Fruit fly (Drosophila melanogaster) whole organism, embryonic: ENCODE results near the gene RabX4.

ENCODE experiments used
- Aef1 ChIP-seq: fragments of 200-800 bp; sonication (Bioruptor generic); IDR thresholded peaks from 3 replicates; pipeline ENCODE4 v1.3.6; 2022; ENCODE audit warnings: missing biosample characterization, missing genetic modification characterization
- BEAF-32 ChIP-seq: fragments of 200-800 bp; sonication (Bioruptor generic); optimal IDR thresholded peaks from 3 replicates; lab custom pipeline; 2017; ENCODE audit warnings: missing biosample characterization, missing genetic modification characterization, mild to moderate bottlenecking, moderate library complexity, missing genetic modification reagents
- CG1024 ChIP-seq: fragments of 200-800 bp; sonication (Bioruptor generic); IDR thresholded peaks from 2 replicates; pipeline ENCODE4 v1.3.6; 2022; ENCODE audit warnings: missing biosample characterization, missing genetic modification characterization
- CG10274 ChIP-seq: fragments of 200-800 bp; sonication (Bioruptor generic); optimal IDR thresholded peaks from 3 replicates; lab custom pipeline; 2017; ENCODE audit warnings: missing biosample characterization, mild to moderate bottlenecking, missing genetic modification characterization
- CG10543 ChIP-seq: fragments of 200-800 bp; sonication (Bioruptor generic); optimal IDR thresholded peaks from 3 replicates; lab custom pipeline; 2017; ENCODE audit warnings: missing biosample characterization, mild to moderate bottlenecking, missing genetic modification characterization, moderate library complexity
- CG11085 ChIP-seq: fragments of 200-800 bp; sonication (Bioruptor generic); IDR thresholded peaks from 2 replicates; pipeline ENCODE4 v1.3.6; 2022; ENCODE audit warnings: missing biosample characterization, missing genetic modification characterization
- CG12219 ChIP-seq: fragments of 200-800 bp; sonication (Bioruptor generic); optimal IDR thresholded peaks from 3 replicates; lab custom pipeline; 2018; ENCODE audit warnings: missing biosample characterization, mild to moderate bottlenecking, missing genetic modification characterization
- CG12659 ChIP-seq: fragments of 200-800 bp; sonication (Bioruptor generic); optimal IDR thresholded peaks from 3 replicates; lab custom pipeline; 2017; ENCODE audit warnings: mild to moderate bottlenecking, missing biosample characterization, missing genetic modification reagents, missing genetic modification characterization
- CG15601 ChIP-seq: fragments of 200-800 bp; sonication (Bioruptor generic); optimal IDR thresholded peaks from 3 replicates; lab custom pipeline; 2019; ENCODE audit warnings: missing biosample characterization, mild to moderate bottlenecking, missing genetic modification characterization, moderate library complexity
- CG17568 ChIP-seq: fragments of 200-800 bp; sonication (Bioruptor generic); optimal IDR thresholded peaks from 2 replicates; lab custom pipeline; 2018; ENCODE audit warnings: missing biosample characterization, mild to moderate bottlenecking, missing genetic modification characterization, moderate library complexity
- CG17912 ChIP-seq: fragments of 200-800 bp; sonication (Bioruptor generic); optimal IDR thresholded peaks from 2 replicates; lab custom pipeline; 2018; ENCODE audit warnings: missing biosample characterization, mild to moderate bottlenecking, missing genetic modification characterization
- CG1792 ChIP-seq: fragments of 200-800 bp; sonication (Bioruptor generic); optimal IDR thresholded peaks from 2 replicates; lab custom pipeline; 2016; ENCODE audit warnings: missing biosample characterization, missing genetic modification characterization
- CG30020 ChIP-seq: fragments of 200-800 bp; optimal IDR thresholded peaks from 2 replicates; lab custom pipeline; 2019; ENCODE audit warnings: missing biosample characterization, mild to moderate bottlenecking, missing genetic modification characterization, moderate library complexity
- CG32772 ChIP-seq: fragments of 200-800 bp; sonication (Bioruptor generic); IDR thresholded peaks from 2 replicates; pipeline ENCODE4 v1.3.6; 2022; ENCODE audit warnings: missing biosample characterization, missing genetic modification characterization
- CG4424 ChIP-seq: fragments of 200-800 bp; sonication (Bioruptor generic); optimal IDR thresholded peaks from 3 replicates; lab custom pipeline; 2016; ENCODE audit warnings: missing biosample characterization, missing genetic modification characterization
- CG6272 ChIP-seq: fragments of 200-800 bp; sonication (Bioruptor generic); IDR thresholded peaks from 2 replicates; pipeline ENCODE4 v1.3.6; 2022; ENCODE audit warnings: missing biosample characterization, missing genetic modification characterization
- CG6791 ChIP-seq: fragments of 200-800 bp; sonication (Bioruptor generic); IDR thresholded peaks from 3 replicates; pipeline ENCODE4 v1.3.6; 2022; ENCODE audit warnings: missing biosample characterization, missing genetic modification characterization; ENCODE audit not compliant: partially characterized antibody
- D19B ChIP-seq: fragments of 200-800 bp; sonication (Bioruptor generic); optimal IDR thresholded peaks from 2 replicates; lab custom pipeline; 2017; ENCODE audit warnings: missing biosample characterization, mild to moderate bottlenecking, missing genetic modification characterization
- Drgx ChIP-seq: fragments of 200-800 bp; sonication (Bioruptor generic); IDR thresholded peaks from 2 replicates; pipeline ENCODE4 v1.3.6; 2022; ENCODE audit warnings: missing biosample characterization, missing genetic modification characterization
- Fer3 ChIP-seq: fragments of 200-800 bp; sonication (Bioruptor generic); optimal IDR thresholded peaks from 2 replicates; lab custom pipeline; 2018; ENCODE audit warnings: missing biosample characterization, mild to moderate bottlenecking, missing genetic modification characterization, moderate library complexity
- HLHmδ ChIP-seq: fragments of 200-800 bp; sonication (Bioruptor generic); optimal IDR thresholded peaks from 2 replicates; lab custom pipeline; 2018; ENCODE audit warnings: missing biosample characterization, mild to moderate bottlenecking, missing genetic modification characterization, moderate library complexity
- MESR4 ChIP-seq: fragments of 200-800 bp; sonication (Bioruptor generic); optimal IDR thresholded peaks from 2 replicates; lab custom pipeline; 2018; ENCODE audit warnings: missing biosample characterization, mild to moderate bottlenecking, missing genetic modification characterization, moderate library complexity
- Med ChIP-seq: fragments of 200-800 bp; sonication (Bioruptor generic); peaks from one replicate; lab custom pipeline; 2016; ENCODE audit warnings: missing biosample characterization, missing genetic modification characterization, mild to moderate bottlenecking, inconsistent platforms, moderate library complexity
- NC2α ChIP-seq: fragments of 200-800 bp; sonication (Bioruptor generic); optimal IDR thresholded peaks from 2 replicates; lab custom pipeline; 2016; ENCODE audit warnings: missing biosample characterization, missing genetic modification characterization
- Nf-YB ChIP-seq: fragments of 200-800 bp; sonication (Bioruptor generic); optimal IDR thresholded peaks from 3 replicates; lab custom pipeline; 2019; ENCODE audit warnings: missing biosample characterization, mild to moderate bottlenecking, missing genetic modification characterization, moderate library complexity
- Nf-YC ChIP-seq: fragments of 200-800 bp; optimal IDR thresholded peaks from 3 replicates; lab custom pipeline; 2019; ENCODE audit warnings: missing biosample characterization, mild to moderate bottlenecking, missing genetic modification characterization, moderate library complexity
- btn ChIP-seq: fragments of 200-800 bp; sonication (Bioruptor generic); optimal IDR thresholded peaks from 2 replicates; lab custom pipeline; 2016; ENCODE audit warnings: missing biosample characterization, missing genetic modification characterization
- cad ChIP-seq: fragments of >200 bp; optimal IDR thresholded peaks from 2 replicates; lab custom pipeline; 2017; ENCODE audit warnings: missing biosample characterization, missing genetic modification characterization
- cg ChIP-seq: fragments of 200-800 bp; sonication (Bioruptor generic); optimal IDR thresholded peaks from 3 replicates; lab custom pipeline; 2019; ENCODE audit warnings: missing biosample characterization, mild to moderate bottlenecking, missing genetic modification characterization, moderate library complexity
- chif ChIP-seq, 2 experiments: fragments of 200-800 bp; sonication (Bioruptor generic); optimal IDR thresholded peaks; 3 replicates each; lab custom pipeline; 2016; ENCODE audit warnings: missing biosample characterization in 2 of 2, missing genetic modification characterization in 2 of 2
- eve ChIP-seq, 2 experiments: fragments of >200 bp; optimal IDR thresholded peaks; 2 replicates each; lab custom pipeline; 2017; ENCODE audit warnings: missing biosample characterization in 2 of 2, missing genetic modification characterization in 2 of 2
- fd96Cb ChIP-seq: fragments of 200-800 bp; sonication (Bioruptor generic); optimal IDR thresholded peaks from 2 replicates; lab custom pipeline; 2018; ENCODE audit warnings: missing biosample characterization, mild to moderate bottlenecking, missing genetic modification characterization, moderate library complexity
- fru ChIP-seq: fragments of >200 bp; optimal IDR thresholded peaks from 2 replicates; lab custom pipeline; 2017
- grau ChIP-seq: fragments of 200-800 bp; optimal IDR thresholded peaks from 3 replicates; lab custom pipeline; 2019; ENCODE audit warnings: missing biosample characterization, mild to moderate bottlenecking, missing genetic modification characterization, moderate library complexity
- gsb ChIP-seq: fragments of 200-800 bp; sonication (Bioruptor generic); IDR thresholded peaks from 2 replicates; pipeline ENCODE4 v1.3.6; 2022; ENCODE audit warnings: missing biosample characterization, missing genetic modification characterization
- klu ChIP-seq: fragments of 200-800 bp; sonication (Bioruptor generic); IDR thresholded peaks from 2 replicates; pipeline ENCODE4 v1.3.6; 2022; ENCODE audit warnings: missing biosample characterization, missing genetic modification characterization
- kni ChIP-seq: fragments of 200-800 bp; sonication (Bioruptor generic); optimal IDR thresholded peaks from 3 replicates; lab custom pipeline; 2017; ENCODE audit warnings: mild to moderate bottlenecking, missing biosample characterization, missing genetic modification reagents, missing genetic modification characterization
- lilli ChIP-seq: fragments of 200-800 bp; sonication (Bioruptor generic); optimal IDR thresholded peaks from 3 replicates; lab custom pipeline; 2016; ENCODE audit warnings: missing biosample characterization, missing genetic modification characterization
- nau ChIP-seq: fragments of 200-800 bp; sonication (Bioruptor generic); optimal IDR thresholded peaks from 3 replicates; lab custom pipeline; 2017; ENCODE audit warnings: missing biosample characterization, mild to moderate bottlenecking, missing genetic modification characterization, missing genetic modification reagents
- org-1 ChIP-seq: fragments of 200-800 bp; sonication (Bioruptor generic); optimal IDR thresholded peaks from 2 replicates; lab custom pipeline; 2017; ENCODE audit warnings: missing biosample characterization, missing genetic modification characterization
- p53 ChIP-seq: fragments of 200-800 bp; sonication (Bioruptor generic); optimal IDR thresholded peaks from 2 replicates; lab custom pipeline; 2016; ENCODE audit warnings: missing biosample characterization, missing genetic modification characterization
- pros ChIP-seq: fragments of 200-800 bp; sonication (Bioruptor generic); optimal IDR thresholded peaks from 3 replicates; lab custom pipeline; 2019; ENCODE audit warnings: missing biosample characterization, mild to moderate bottlenecking, missing genetic modification characterization, moderate library complexity
- tin ChIP-seq: fragments of 200-800 bp; sonication (Bioruptor generic); optimal IDR thresholded peaks from 3 replicates; lab custom pipeline; 2016; ENCODE audit warnings: missing biosample characterization, missing genetic modification characterization
- twi ChIP-seq: fragments of 200-800 bp; optimal IDR thresholded peaks from 2 replicates; lab custom pipeline; 2019; ENCODE audit warnings: missing biosample characterization, mild to moderate bottlenecking, missing genetic modification characterization, moderate library complexity
- vfl ChIP-seq: fragments of 200-800 bp; sonication (Bioruptor generic); optimal IDR thresholded peaks from 2 replicates; lab custom pipeline; 2016; ENCODE audit warnings: missing biosample characterization, missing genetic modification characterization
- vvl ChIP-seq: fragments of 200-800 bp; sonication (Bioruptor generic); IDR thresholded peaks from 2 replicates; pipeline ENCODE4 v1.3.6; 2022; ENCODE audit warnings: missing biosample characterization, missing genetic modification characterization
- wdn ChIP-seq: fragments of 200-800 bp; sonication (Bioruptor generic); IDR thresholded peaks from 2 replicates; pipeline ENCODE4 v1.3.6; 2022; ENCODE audit warnings: missing biosample characterization, missing genetic modification characterization
- zen ChIP-seq: fragments of 200-800 bp; sonication (Bioruptor generic); optimal IDR thresholded peaks from 3 replicates; lab custom pipeline; 2018; ENCODE audit warnings: missing biosample characterization, mild to moderate bottlenecking, missing genetic modification characterization, moderate library complexity

Gene RabX4

DNA sequence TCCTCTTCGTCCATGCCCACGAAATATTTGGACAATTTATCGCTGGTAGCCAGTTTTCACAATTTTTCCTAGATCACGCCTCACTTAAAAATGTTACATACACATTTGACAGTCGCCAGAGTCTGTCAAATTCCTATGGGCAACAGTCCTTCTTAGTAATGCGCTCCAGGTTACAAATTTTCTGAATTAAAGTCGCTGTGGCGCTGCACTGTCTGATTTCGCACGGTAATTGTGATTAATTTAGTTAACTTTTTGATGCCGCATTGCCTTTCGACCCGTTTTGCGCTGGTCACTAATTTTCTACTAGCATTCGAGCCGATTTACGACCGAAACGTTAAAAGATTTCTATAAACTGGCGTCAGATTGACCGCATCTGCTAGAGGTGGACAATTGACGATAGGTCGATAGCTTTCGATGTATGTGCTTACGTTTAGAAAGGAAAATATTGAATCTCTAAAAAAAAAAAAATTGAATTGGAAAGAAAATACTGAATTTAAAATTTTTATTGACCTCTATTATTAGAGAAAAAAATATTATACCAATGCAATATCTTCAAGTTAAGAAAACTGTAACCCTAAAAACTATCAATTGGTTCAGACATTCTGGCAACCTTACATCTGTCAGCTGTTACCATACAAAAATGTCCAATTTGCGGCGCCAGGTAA lies 14.4 kb downstream of the RabX4 start, which contains the start of the genes lili and CG34150 (continued):
- peak; percentile 72 for TF ChIP-seq CG6272 (GFP tag; lab: Robert Waterston, UW)
- no peak; the same call in 1 of the 2 replicates for TF ChIP-seq Drgx (GFP tag; lab: Robert Waterston, UW)
- peak; percentile 69 for TF ChIP-seq klu (GFP tag; lab: Robert Waterston, UW)
- TF ChIP-seq CG32772, result peak; percentile 73
- peak; percentile 19 for TF ChIP-seq D19B
- TF ChIP-seq org-1 (GFP tag; lab: Kevin White, UChicago), result no peak
- peak; percentile 75 for TF ChIP-seq Fer3
- peak; percentile 70 for TF ChIP-seq CG30020 (tag; lab: Kevin White, UChicago)
- TF ChIP-seq CG10274, result no peak
- peak; percentile 52 to 74 for TF ChIP-seq chif (GFP tag; optimal IDR thresholded peaks at IDR 0.05; lab: Kevin White, UChicago)
- no peak for TF ChIP-seq CG17568 (GFP tag; lab: Kevin White, UChicago)

DNA sequence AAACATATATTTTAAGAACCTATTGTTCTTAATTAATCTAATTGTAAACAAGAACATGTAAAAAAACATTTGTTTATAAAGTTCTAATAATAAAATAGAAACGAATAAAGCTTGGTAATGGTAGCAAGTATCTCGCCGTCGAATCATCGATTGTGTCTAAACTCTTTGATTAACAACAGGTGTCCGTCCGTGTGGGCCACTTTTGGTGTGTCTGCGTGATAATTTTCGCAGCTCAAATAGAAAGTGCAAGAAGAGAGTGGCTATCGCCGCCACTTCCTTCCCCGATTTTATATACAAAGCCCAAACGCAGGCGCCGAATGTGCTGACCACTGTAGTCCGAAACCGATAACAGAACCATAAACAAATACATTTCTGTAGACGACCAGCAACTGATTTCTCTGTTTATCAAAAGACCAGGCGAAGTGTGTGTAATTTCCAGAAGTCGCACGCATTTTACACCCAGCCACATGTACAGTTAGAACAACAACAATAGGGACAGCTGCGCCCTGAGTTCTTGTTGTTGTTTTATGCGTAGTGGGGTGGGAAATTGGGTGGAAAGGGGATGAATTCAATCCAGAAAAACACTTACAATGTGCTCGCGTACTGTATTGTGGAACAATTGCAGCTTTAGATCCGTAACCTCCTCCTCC lies 15.1 kb downstream of the RabX4 start:
- TF ChIP-seq eve (GFP tag; optimal IDR thresholded peaks at IDR 0.05; lab: Kevin White, UChicago) (no peak), HLHmδ (GFP tag; lab: Kevin White, UChicago) (no peak), CG1792 (GFP tag; lab: Kevin White, UChicago) (no peak), twi (peak; percentile 28), CG4424 (GFP tag; lab: Kevin White, UChicago) (no peak), CG6791 (0 out of 3 replicates have a peak, but pooled peaks have one; percentile 15), NC2α (no peak), Nf-YB (GFP tag; lab: Kevin White, UChicago) (no peak), CG10543 (GFP tag; lab: Kevin White, UChicago) (no peak), CG12659 (GFP tag; lab: Kevin White, UChicago) (no peak), pros (GFP tag; lab: Kevin White, UChicago) (peak; percentile 34), CG12219 (GFP tag; lab: Kevin White, UChicago) (no peak), lilli (GFP tag; lab: Kevin White, UChicago) (no peak), gsb (GFP tag; lab: Robert Waterston, UW) (no peak), cad (GFP tag; lab: Kevin White, UChicago) (peak; percentile 15), tin (no peak), cg (peak; percentile 4), btn (GFP tag; lab: Kevin White, UChicago) (no peak), MESR4 (GFP tag; lab: Kevin White, UChicago) (no peak), CG15601 (no peak), grau (tag; lab: Kevin White, UChicago) (peak; percentile 0), vvl (GFP tag; lab: Robert Waterston, UW) (no peak), nau (GFP tag; lab: Kevin White, UChicago) (no peak), vfl (no peak), BEAF-32 (GFP tag; lab: Kevin White, UChicago) (no peak), zen (tag; lab: Kevin White, UChicago) (no peak), CG1024 (GFP tag; lab: Robert Waterston, UW) (no peak), CG11085 (GFP tag; lab: Robert Waterston, UW) (no peak), CG10274 (no peak), wdn (GFP tag; lab: Robert Waterston, UW) (no peak), Med (peak; percentile 71), p53 (GFP tag; lab: Kevin White, UChicago) (no peak), fru (lab: Kevin White, UChicago) (no peak), Nf-YC (tag; lab: Kevin White, UChicago) (no peak), fd96Cb (tag; lab: Kevin White, UChicago) (no peak), CG17912 (GFP tag; lab: Kevin White, UChicago) (no peak), Aef1 (no peak), kni (GFP tag; lab: Kevin White, UChicago) (peak; percentile 24)
